Worm (Caenorhabditis elegans) whole organism, early embryonic: Measurements from ENCODE around the gene aagr-1.

Experiments used
- ama-1 ChIP-seq: fragments of 150-350 bp; optimal IDR thresholded peaks from 2 replicates; lab custom pipeline; 2014
- ceh-36 ChIP-seq: sonication (generic microtip); optimal IDR thresholded peaks from 2 replicates; lab custom pipeline; 2016; ENCODE audit warnings: missing genetic modification characterization, inconsistent platforms, missing compliant biosample characterization
- flt-1 ChIP-seq: fragments of 200-800 bp; sonication (Bioruptor generic); IDR thresholded peaks from 2 replicates; pipeline ENCODE4 v1.3.6; 2022; ENCODE audit warnings: missing genetic modification characterization, missing compliant biosample characterization
- hmbx-1 ChIP-seq: sonication (generic microtip); optimal IDR thresholded peaks from 2 replicates; lab custom pipeline; 2016; ENCODE audit warnings: mild to moderate bottlenecking, missing genetic modification characterization, missing compliant biosample characterization
- sea-1 ChIP-seq: fragments of 200-800 bp; sonication (Bioruptor generic); conservative IDR thresholded peaks from 2 replicates; pipeline ENCODE4 v1.3.6; 2022; ENCODE audit warnings: missing genetic modification characterization, missing compliant biosample characterization
- tbx-11 ChIP-seq: fragments of 200-800 bp; sonication (Bioruptor generic); IDR thresholded peaks from 2 replicates; pipeline ENCODE4 v1.3.6; 2022; ENCODE audit warnings: missing genetic modification characterization, missing compliant biosample characterization

- TF ChIP-seq ceh-36 (tag; lab: Kevin White, UChicago) = no peak
- no peak for TF ChIP-seq flt-1 (GFP tag; lab: Robert Waterston, UW)
- no peak for TF ChIP-seq sea-1 (GFP tag; lab: Robert Waterston, UW)
- no peak for TF ChIP-seq ama-1 (lab: Kevin White, UChicago)
- no peak for TF ChIP-seq tbx-11 (GFP tag; lab: Robert Waterston, UW)
- TF ChIP-seq hmbx-1 (tag; lab: Kevin White, UChicago) = no peak
Measured at ce11 chrIV:8354572-8354971, 11.7 kb upstream of the aagr-1 start, which contains the start of gene F17E9.3.
